Worm (Caenorhabditis elegans) whole organism, mixed stage, embryonic: ENCODE results near the gene K10D6.3.
A peak's percentile ranks its signal among the peaks of the same experiment; 100 is the strongest.

ENCODE experiments used
- M03D4.4 ChIP-seq: sonication (generic microtip); optimal IDR thresholded peaks from 2 replicates; lab custom pipeline; 2017; ENCODE audit warnings: mild to moderate bottlenecking, missing genetic modification characterization, missing compliant biosample characterization
- blmp-1 ChIP-seq: fragments of 150-350 bp; optimal IDR thresholded peaks from 2 replicates; lab custom pipeline; 2014; ENCODE audit warnings: missing biosample characterization, missing genetic modification characterization
- ceh-39 ChIP-seq: fragments of 150-350 bp; optimal IDR thresholded peaks from 2 replicates; lab custom pipeline; 2014; ENCODE audit warnings: missing biosample characterization, missing genetic modification characterization
- ceh-83 ChIP-seq: fragments of 200-800 bp; sonication (Bioruptor generic); optimal IDR thresholded peaks from 2 replicates; lab custom pipeline; 2018; ENCODE audit warnings: mild to moderate bottlenecking, missing genetic modification characterization, missing compliant biosample characterization
- ces-1 ChIP-seq: fragments of 150-350 bp; optimal IDR thresholded peaks from 2 replicates; lab custom pipeline; 2014; ENCODE audit warnings: missing biosample characterization, missing genetic modification reagents, missing genetic modification characterization
- cnd-1 ChIP-seq: fragments of 200-800 bp; sonication (Bioruptor generic); optimal IDR thresholded peaks from 2 replicates; lab custom pipeline; 2018; ENCODE audit warnings: mild to moderate bottlenecking, missing genetic modification characterization, missing compliant biosample characterization
- drap-1 ChIP-seq: fragments of 200-800 bp; sonication (Bioruptor generic); optimal IDR thresholded peaks from 3 replicates; lab custom pipeline; 2018; ENCODE audit warnings: mild to moderate bottlenecking, missing genetic modification characterization, missing compliant biosample characterization
- elt-1 ChIP-seq: sonication (generic microtip); optimal IDR thresholded peaks from 2 replicates; lab custom pipeline; 2017; ENCODE audit warnings: missing genetic modification characterization, mild to moderate bottlenecking, missing compliant biosample characterization, antibody characterized with exemption, moderate library complexity, borderline replicate concordance; ENCODE audit not compliant: insufficient read depth
- elt-3 ChIP-seq: fragments of 150-350 bp; optimal IDR thresholded peaks from 2 replicates; lab custom pipeline; 2014; ENCODE audit warnings: missing biosample characterization, missing genetic modification characterization
- ham-2 ChIP-seq: fragments of 200-800 bp; sonication (Bioruptor generic); optimal IDR thresholded peaks from 2 replicates; lab custom pipeline; 2018; ENCODE audit warnings: mild to moderate bottlenecking, missing genetic modification characterization, missing compliant biosample characterization
- hlh-1 ChIP-seq: fragments of 150-350 bp; optimal IDR thresholded peaks from 2 replicates; lab custom pipeline; 2014; ENCODE audit warnings: missing biosample characterization, missing genetic modification reagents, missing genetic modification characterization
- lin-13 ChIP-seq: fragments of 150-350 bp; optimal IDR thresholded peaks from 2 replicates; lab custom pipeline; 2014; ENCODE audit warnings: missing biosample characterization, missing genetic modification characterization
- lin-32 ChIP-seq: fragments of 200-800 bp; sonication (Bioruptor generic); optimal IDR thresholded peaks from 2 replicates; lab custom pipeline; 2018; ENCODE audit warnings: mild to moderate bottlenecking, missing genetic modification characterization, missing compliant biosample characterization
- lsy-2 ChIP-seq: fragments of 150-350 bp; optimal IDR thresholded peaks from 2 replicates; lab custom pipeline; 2014; ENCODE audit warnings: missing biosample characterization, missing genetic modification characterization
- mab-5 ChIP-seq: fragments of 150-350 bp; optimal IDR thresholded peaks from 2 replicates; lab custom pipeline; 2014; ENCODE audit warnings: missing biosample characterization, missing genetic modification characterization
- mep-1 ChIP-seq: fragments of 150-350 bp; optimal IDR thresholded peaks from 2 replicates; lab custom pipeline; 2017; ENCODE audit warnings: missing biosample characterization, missing genetic modification reagents, missing genetic modification characterization, inconsistent platforms
- mls-2 ChIP-seq: sonication (generic microtip); optimal IDR thresholded peaks from 2 replicates; lab custom pipeline; 2016; ENCODE audit warnings: mild to moderate bottlenecking, missing genetic modification characterization, moderate library complexity, missing compliant biosample characterization
- nhr-12 ChIP-seq: fragments of 150-350 bp; optimal IDR thresholded peaks from 2 replicates; lab custom pipeline; 2014; ENCODE audit warnings: missing biosample characterization, missing genetic modification characterization
- nhr-2 ChIP-seq: fragments of 150-350 bp; optimal IDR thresholded peaks from 2 replicates; lab custom pipeline; 2014; ENCODE audit warnings: missing biosample characterization, missing genetic modification characterization
- nhr-237 ChIP-seq: fragments of 150-350 bp; optimal IDR thresholded peaks from 2 replicates; lab custom pipeline; 2014; ENCODE audit warnings: missing biosample characterization, missing genetic modification characterization
- nhr-28 ChIP-seq: fragments of 150-350 bp; optimal IDR thresholded peaks from 2 replicates; lab custom pipeline; 2014; ENCODE audit warnings: missing biosample characterization, missing genetic modification characterization
- nhr-76 ChIP-seq: sonication (generic microtip); optimal IDR thresholded peaks from 2 replicates; lab custom pipeline; 2017; ENCODE audit warnings: missing biosample characterization, missing genetic modification characterization
- pha-4 ChIP-seq: fragments of 150-350 bp; optimal IDR thresholded peaks from 2 replicates; lab custom pipeline; 2018; ENCODE audit warnings: missing biosample characterization, missing genetic modification reagents, missing genetic modification characterization
- sem-2 ChIP-seq: fragments of 200-800 bp; sonication (Bioruptor generic); optimal IDR thresholded peaks from 2 replicates; lab custom pipeline; 2018; ENCODE audit warnings: mild to moderate bottlenecking, missing genetic modification characterization, missing compliant biosample characterization
- snpc-4 ChIP-seq: fragments of 150-350 bp; optimal IDR thresholded peaks from 2 replicates; lab custom pipeline; 2014; ENCODE audit warnings: missing biosample characterization, missing genetic modification characterization
- unc-120 ChIP-seq: sonication (generic microtip); optimal IDR thresholded peaks from 2 replicates; lab custom pipeline; 2017; ENCODE audit warnings: missing genetic modification characterization, missing compliant biosample characterization; ENCODE audit not compliant: poor library complexity, severe bottlenecking
- unc-39 ChIP-seq: fragments of 150-350 bp; optimal IDR thresholded peaks from 2 replicates; lab custom pipeline; 2014; ENCODE audit warnings: missing biosample characterization, missing genetic modification characterization
- unc-62 ChIP-seq: fragments of 150-350 bp; optimal IDR thresholded peaks from 2 replicates; lab custom pipeline; 2014; ENCODE audit warnings: missing biosample characterization, missing genetic modification reagents, missing genetic modification characterization
- zip-8 ChIP-seq: fragments of 150-350 bp; optimal IDR thresholded peaks from 2 replicates; lab custom pipeline; 2014; ENCODE audit warnings: missing biosample characterization, missing genetic modification characterization
- ztf-11 ChIP-seq: fragments of 150-350 bp; optimal IDR thresholded peaks from 2 replicates; lab custom pipeline; 2014; ENCODE audit warnings: missing biosample characterization, missing genetic modification characterization

The K10D6.3 gene

ce11 chrV:11220415-11220814 is 20.0 kb downstream of the K10D6.3 start:
- no peak for TF ChIP-seq elt-3
- TF ChIP-seq nhr-76 (tag; lab: Kevin White, UChicago) = no peak
- TF ChIP-seq drap-1 (GFP tag; lab: Kevin White, UChicago) = no peak
- TF ChIP-seq nhr-28 = no peak
- no peak for TF ChIP-seq lin-13
- TF ChIP-seq elt-1 (tag; lab: Kevin White, UChicago) = no peak
- TF ChIP-seq, all 35 proteins: peak for 0

DNA sequence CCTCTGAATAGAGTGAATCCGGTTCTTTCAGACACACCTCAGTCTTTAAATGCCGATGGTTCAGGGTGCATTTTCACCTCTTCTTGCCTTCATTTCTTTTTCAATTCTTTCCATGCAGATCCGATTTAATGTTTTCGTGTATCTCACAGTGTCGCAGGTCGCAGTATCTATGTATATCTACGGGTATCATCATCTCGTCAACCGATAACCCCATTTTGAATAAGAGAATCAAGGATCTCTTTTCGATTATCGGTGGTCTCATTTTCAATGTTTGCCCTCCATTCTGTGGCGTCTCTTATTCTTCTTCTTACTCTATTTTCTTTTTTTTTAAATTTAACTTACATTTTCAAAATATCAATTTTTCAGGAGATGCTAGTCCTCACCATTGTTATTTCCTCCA is 20.5 kb downstream of the K10D6.3 start, which contains the start of gene T19B10.2:
Gene T19B10.2, plus strand, starts transcription at position 367 of the 400 bp plus-strand sequence.
- TF ChIP-seq unc-62 (GFP tag; lab: Kevin White, UChicago) (no peak), elt-1 (tag; lab: Kevin White, UChicago) (peak; percentile 83)

DNA sequence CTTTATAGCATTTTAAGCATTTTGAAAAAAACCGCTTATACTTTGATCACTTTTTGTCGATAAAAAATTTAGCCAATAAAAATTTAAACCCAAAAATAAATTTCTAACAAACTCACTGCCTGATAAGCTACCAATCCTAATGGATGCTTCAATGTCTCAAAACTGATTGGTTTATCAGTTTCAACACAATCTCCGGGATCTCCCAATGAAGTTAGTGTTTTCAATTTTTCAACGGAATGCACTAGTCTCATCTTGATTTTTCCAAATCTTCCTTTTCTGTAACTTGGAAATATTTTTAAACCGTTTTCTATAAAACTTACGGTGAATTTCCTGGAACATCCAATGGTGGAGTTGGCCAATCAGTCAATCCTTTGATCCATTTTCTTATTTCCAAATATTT is 23.3 kb downstream of the K10D6.3 start:
- TF ChIP-seq nhr-12 (tag; lab: Kevin White, UChicago) = no peak
- TF ChIP-seq pha-4 (tag; lab: Kevin White, UChicago) = no peak
- no peak for TF ChIP-seq ham-2 (GFP tag; lab: Kevin White, UChicago)
- no peak for TF ChIP-seq cnd-1 (tag; lab: Kevin White, UChicago)
- no peak for TF ChIP-seq blmp-1 (tag; lab: Kevin White, UChicago)
- no peak for TF ChIP-seq mls-2 (tag; lab: Kevin White, UChicago)
- no peak for TF ChIP-seq nhr-2 (tag; lab: Kevin White, UChicago)
- no peak for TF ChIP-seq mab-5 (tag; lab: Kevin White, UChicago)
- TF ChIP-seq ceh-83 (GFP tag; lab: Kevin White, UChicago) = no peak
- no peak for TF ChIP-seq lin-13
- TF ChIP-seq unc-39 = no peak
- TF ChIP-seq elt-1 (tag; lab: Kevin White, UChicago) = no peak
- TF ChIP-seq sem-2 (GFP tag; lab: Kevin White, UChicago) = no peak
- no peak for TF ChIP-seq ces-1 (GFP tag; lab: Kevin White, UChicago)

ce11 chrV:11225981-11226380 is 25.6 kb downstream of the K10D6.3 start, which contains the start of gene bgal-1:
bgal-1 (minus strand) TSS chrV:11226018.
- TF ChIP-seq blmp-1 (tag; lab: Kevin White, UChicago) = no peak
- no peak for TF ChIP-seq lin-32 (GFP tag; lab: Kevin White, UChicago)
- TF ChIP-seq unc-62 (GFP tag; lab: Kevin White, UChicago) = peak; percentile 84
- TF ChIP-seq ztf-11 (tag; lab: Kevin White, UChicago) = no peak
- no peak for TF ChIP-seq zip-8 (tag; lab: Kevin White, UChicago)
- peak; percentile 68 for TF ChIP-seq hlh-1 (tag; lab: Kevin White, UChicago)
- TF ChIP-seq, all 35 proteins: peak for 2

DNA sequence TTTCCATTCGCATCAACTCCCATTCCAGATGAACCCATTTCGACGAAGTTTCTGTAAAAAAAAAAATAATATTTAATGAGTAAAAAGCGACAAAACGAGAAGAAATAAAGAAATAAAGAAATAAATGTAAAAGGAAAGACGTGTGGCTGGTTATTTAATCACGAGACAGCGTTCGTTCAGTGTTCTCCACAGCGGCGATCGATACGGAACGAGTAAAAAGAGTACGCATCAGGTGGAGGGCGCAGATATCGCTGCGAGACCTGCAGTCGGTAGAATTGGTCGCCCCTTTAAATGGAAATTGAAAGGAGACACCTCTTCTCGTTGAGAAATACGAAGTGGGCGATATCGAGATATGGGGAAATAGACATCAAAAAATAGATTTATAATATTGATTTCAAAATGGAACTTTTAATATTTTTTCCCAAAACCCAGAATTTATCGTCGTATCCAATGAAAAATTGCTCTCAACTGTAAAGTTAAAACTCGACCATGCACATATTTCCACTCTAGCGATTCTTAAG is 28.3 kb downstream of the K10D6.3 start, which contains the start of gene pqn-70:
Gene pqn-70, minus strand, starts transcription at position 51 of the 521 bp plus-strand sequence.
- peak; percentile 50 for TF ChIP-seq lsy-2
- TF ChIP-seq snpc-4 (tag; lab: Kevin White, UChicago) = no peak
- no peak for TF ChIP-seq blmp-1 (tag; lab: Kevin White, UChicago)
- peak; percentile 28 for TF ChIP-seq drap-1 (GFP tag; lab: Kevin White, UChicago)
- TF ChIP-seq ceh-39 (tag; lab: Kevin White, UChicago) = peak; percentile 92
- TF ChIP-seq nhr-2 (tag; lab: Kevin White, UChicago) = peak; percentile 5
- TF ChIP-seq M03D4.4 = peak; percentile 26
- no peak for TF ChIP-seq ham-2 (GFP tag; lab: Kevin White, UChicago)
- TF ChIP-seq elt-3 = peak; percentile 1
- no peak for TF ChIP-seq unc-62 (GFP tag; lab: Kevin White, UChicago)
- TF ChIP-seq sem-2 (GFP tag; lab: Kevin White, UChicago) = no peak
- peak; percentile 25 for TF ChIP-seq mls-2 (tag; lab: Kevin White, UChicago)
- TF ChIP-seq nhr-12 (tag; lab: Kevin White, UChicago) = peak; percentile 8
- TF ChIP-seq unc-39 = no peak
- TF ChIP-seq nhr-237 = peak; percentile 5
- peak; percentile 62 for TF ChIP-seq ceh-83 (GFP tag; lab: Kevin White, UChicago)
- TF ChIP-seq lin-13 = peak; percentile 66
- no peak for TF ChIP-seq cnd-1 (tag; lab: Kevin White, UChicago)
- TF ChIP-seq mep-1 (tag; lab: Kevin White, UChicago) = peak; percentile 91
- TF ChIP-seq unc-120 (tag; lab: Kevin White, UChicago) = peak; percentile 98
- TF ChIP-seq ces-1 (GFP tag; lab: Kevin White, UChicago) = peak; percentile 86
- peak; percentile 44 for TF ChIP-seq pha-4 (tag; lab: Kevin White, UChicago)
- TF ChIP-seq, all 35 proteins: peak for 15
